Worm (Caenorhabditis elegans) whole organism, L1 larva: ENCODE measurements around the gene sri-20.

Source experiments
- egl-27 ChIP-seq, 2 experiments: fragments of 150-350 bp in 1 of 2; sonication (generic microtip); optimal IDR thresholded peaks; 3 replicates each; lab custom pipeline; 2017 to 2018; ENCODE audit warnings: missing biosample characterization in 2 of 2, missing genetic modification characterization in 2 of 2, missing genetic modification reagents in 2 of 2
- elt-3 ChIP-seq, 6 experiments: fragments of 150-350 bp in 1 of 6; sonication (generic microtip); optimal IDR thresholded peaks; 2 replicates each; lab custom pipeline; 2017 to 2018; ENCODE audit warnings: missing biosample characterization in 6 of 6, missing genetic modification characterization in 6 of 6, inconsistent platforms in 1 of 6
- fos-1 ChIP-seq: fragments of 150-350 bp; optimal IDR thresholded peaks from 2 replicates; lab custom pipeline; 2014; ENCODE audit warnings: missing biosample characterization, missing genetic modification characterization
- lin-39 ChIP-seq: fragments of 150-350 bp; optimal IDR thresholded peaks from 2 replicates; lab custom pipeline; 2014; ENCODE audit warnings: missing biosample characterization, missing genetic modification reagents, missing genetic modification characterization
- mep-1 ChIP-seq: fragments of 150-350 bp; optimal IDR thresholded peaks from 2 replicates; lab custom pipeline; 2014; ENCODE audit warnings: missing biosample characterization, missing genetic modification characterization
- nhr-12 ChIP-seq: sonication (generic microtip); optimal IDR thresholded peaks from 2 replicates; lab custom pipeline; 2017; ENCODE audit warnings: missing biosample characterization, missing genetic modification characterization
- nhr-237 ChIP-seq: fragments of 150-350 bp; optimal IDR thresholded peaks from 2 replicates; lab custom pipeline; 2014; ENCODE audit warnings: missing biosample characterization, missing genetic modification characterization
- skn-1 ChIP-seq: fragments of 150-350 bp; optimal IDR thresholded peaks from 2 replicates; lab custom pipeline; 2014; ENCODE audit warnings: missing biosample characterization, missing genetic modification characterization
- snpc-4 ChIP-seq: fragments of 150-350 bp; optimal IDR thresholded peaks from 2 replicates; lab custom pipeline; 2014; ENCODE audit warnings: missing biosample characterization, missing genetic modification characterization

DNA sequence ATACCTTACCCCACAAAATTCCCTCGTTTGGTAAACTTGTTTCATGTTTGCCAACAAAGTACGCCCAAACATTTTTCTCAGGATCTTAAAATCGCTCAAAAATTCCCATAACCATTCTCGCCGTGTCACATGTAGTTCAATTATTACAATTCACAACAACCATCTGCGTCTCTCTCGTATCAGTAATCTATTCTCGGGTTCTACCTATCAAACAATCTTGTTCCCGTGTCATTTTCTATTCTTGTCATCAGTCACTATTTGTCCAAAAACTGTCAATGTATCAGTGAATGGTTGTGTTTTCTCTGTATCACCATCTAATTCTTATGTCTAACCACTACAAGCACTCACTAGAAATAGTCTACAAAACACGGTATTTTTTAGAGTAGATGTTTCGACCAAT is 2.8 kb downstream of the sri-20 start:
- TF ChIP-seq elt-3 (tag; optimal IDR thresholded peaks at IDR 0.05; lab: Kevin White, UChicago) (peak in 2 of 6 experiments; percentile 31 to 37), nhr-12 (tag; lab: Kevin White, UChicago) (no peak), fos-1 (no peak), lin-39 (tag; lab: Kevin White, UChicago) (no peak), egl-27 (tag; optimal IDR thresholded peaks at IDR 0.05; lab: Kevin White, UChicago) (no peak), snpc-4 (tag; lab: Kevin White, UChicago) (no peak), mep-1 (tag; lab: Kevin White, UChicago) (no peak), skn-1 (tag; lab: Kevin White, UChicago) (no peak), nhr-237 (tag; lab: Kevin White, UChicago) (no peak)
